Worm (Caenorhabditis elegans) whole organism, L4/young adult: ENCODE measurements around the gene dhhc-6.

Experiments used
- W03F9.2 ChIP-seq: fragments of 150-350 bp; optimal IDR thresholded peaks from 2 replicates; lab custom pipeline; 2014; ENCODE audit warnings: missing biosample characterization, missing genetic modification characterization
- dao-5 ChIP-seq: sonication (generic microtip); optimal IDR thresholded peaks from 2 replicates; lab custom pipeline; 2016; ENCODE audit warnings: missing genotype, missing genetic modification characterization, moderate library complexity, missing compliant biosample characterization
- him-1 ChIP-seq: sonication (generic microtip); optimal IDR thresholded peaks from 2 replicates; lab custom pipeline; 2016; ENCODE audit warnings: missing genotype, missing genetic modification reagents, missing genetic modification characterization, missing compliant biosample characterization

- no peak for TF ChIP-seq him-1 (tag; lab: Kevin White, UChicago)
- TF ChIP-seq dao-5 (tag; lab: Kevin White, UChicago): no peak
- no peak for TF ChIP-seq W03F9.2 (tag; lab: Kevin White, UChicago)
Observed at ce11 chrIV:12126740-12127472, 2.2 kb downstream of the dhhc-6 start.
